Worm (Caenorhabditis elegans): ENCODE data around the gene tomm-20.

DNA sequence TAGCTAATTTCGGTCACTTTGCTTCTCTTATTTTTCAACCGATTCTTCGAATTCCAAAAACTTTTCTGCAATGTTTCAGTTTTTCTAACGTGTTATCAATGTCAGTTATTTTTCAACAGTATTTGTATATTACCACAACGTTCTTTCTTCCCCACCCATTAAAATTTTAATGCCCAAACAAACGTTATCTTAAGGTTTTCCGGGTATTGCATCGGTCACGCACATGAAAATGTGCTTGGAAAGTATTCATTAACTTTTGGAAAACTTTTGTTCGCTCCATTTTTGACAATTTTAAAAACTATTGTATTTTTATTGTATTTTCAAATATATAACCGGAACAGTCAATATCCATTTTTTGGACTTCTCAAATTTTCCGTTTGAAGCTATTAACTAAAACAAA is 47.1 kb downstream of the tomm-20 start:
- TF ChIP-seq dao-5 (tag; optimal IDR thresholded peaks at IDR 0.05) (no peak), him-1 (tag; optimal IDR thresholded peaks at IDR 0.05) (no peak), W03F9.2 (tag; optimal IDR thresholded peaks at IDR 0.05) (no peak)
